Worm (Caenorhabditis elegans) whole organism, late embryonic: ENCODE measurements around the gene Y49F6B.20.

Experiments used
- C08G9.2 ChIP-seq: sonication (generic microtip); optimal IDR thresholded peaks from 2 replicates; lab custom pipeline; 2016; ENCODE audit warnings: mild to moderate bottlenecking, missing genetic modification characterization, moderate library complexity, missing compliant biosample characterization
- C38D4.7 ChIP-seq: fragments of 200-800 bp; sonication (Bioruptor generic); optimal IDR thresholded peaks from 2 replicates; lab custom pipeline; 2018; ENCODE audit warnings: mild to moderate bottlenecking, missing genetic modification characterization, moderate library complexity, missing compliant biosample characterization
- F13H6.1 ChIP-seq: sonication (generic microtip); optimal IDR thresholded peaks from 2 replicates; lab custom pipeline; 2016; ENCODE audit warnings: missing genetic modification characterization, missing compliant biosample characterization
- K09A11.1 ChIP-seq: sonication (generic microtip); optimal IDR thresholded peaks from 2 replicates; lab custom pipeline; 2017; ENCODE audit warnings: antibody characterized with exemption, mild to moderate bottlenecking, missing genetic modification characterization, missing compliant biosample characterization; ENCODE audit not compliant: insufficient read depth
- T23F11.4 ChIP-seq: fragments of 200-800 bp; sonication (Bioruptor generic); optimal IDR thresholded peaks from 2 replicates; lab custom pipeline; 2018; ENCODE audit warnings: mild to moderate bottlenecking, missing genetic modification characterization, missing compliant biosample characterization
- Y22D7AL.16 ChIP-seq: sonication (generic microtip); optimal IDR thresholded peaks from 2 replicates; lab custom pipeline; 2016; ENCODE audit warnings: missing genetic modification characterization, missing compliant biosample characterization
- ceh-14 ChIP-seq: sonication (generic microtip); optimal IDR thresholded peaks from 2 replicates; lab custom pipeline; 2016; ENCODE audit warnings: missing genotype, missing genetic modification characterization, missing compliant biosample characterization
- ceh-18 ChIP-seq: sonication (generic microtip); optimal IDR thresholded peaks from 2 replicates; lab custom pipeline; 2016; ENCODE audit warnings: missing genetic modification characterization, missing compliant biosample characterization
- ceh-19 ChIP-seq: fragments of 200-800 bp; sonication (Bioruptor generic); optimal IDR thresholded peaks from 2 replicates; lab custom pipeline; 2018; ENCODE audit warnings: mild to moderate bottlenecking, missing genetic modification characterization, missing compliant biosample characterization
- ceh-2 ChIP-seq: sonication (generic microtip); optimal IDR thresholded peaks from 2 replicates; lab custom pipeline; 2016; ENCODE audit warnings: missing genotype, missing genetic modification characterization, missing compliant biosample characterization
- ceh-30 ChIP-seq: fragments of 150-350 bp; optimal IDR thresholded peaks from 2 replicates; lab custom pipeline; 2014; ENCODE audit warnings: missing biosample characterization, missing genetic modification characterization
- ceh-31 ChIP-seq: sonication (generic microtip); optimal IDR thresholded peaks from 2 replicates; lab custom pipeline; 2016; ENCODE audit warnings: missing genetic modification characterization, missing compliant biosample characterization
- ceh-45 ChIP-seq: fragments of 200-800 bp; sonication (Bioruptor generic); IDR thresholded peaks from 2 replicates; pipeline ENCODE4 v1.3.6; 2022; ENCODE audit warnings: missing genetic modification reagents, missing genetic modification characterization, missing compliant biosample characterization
- ceh-48 ChIP-seq: sonication (generic microtip); optimal IDR thresholded peaks from 2 replicates; lab custom pipeline; 2016; ENCODE audit warnings: missing genetic modification characterization, inconsistent platforms, missing compliant biosample characterization
- ceh-6 ChIP-seq: fragments of 200-800 bp; sonication (Bioruptor generic); optimal IDR thresholded peaks from 2 replicates; lab custom pipeline; 2018; ENCODE audit warnings: mild to moderate bottlenecking, missing genetic modification characterization, missing compliant biosample characterization
- ceh-9 ChIP-seq: sonication (generic microtip); optimal IDR thresholded peaks from 2 replicates; lab custom pipeline; 2016; ENCODE audit warnings: mild to moderate bottlenecking, missing genetic modification characterization, inconsistent platforms, missing compliant biosample characterization
- che-1 ChIP-seq: sonication (generic microtip); optimal IDR thresholded peaks from 2 replicates; lab custom pipeline; 2016; ENCODE audit warnings: mild to moderate bottlenecking, missing genetic modification characterization, missing compliant biosample characterization
- dmd-4 ChIP-seq: sonication (generic microtip); optimal IDR thresholded peaks from 2 replicates; lab custom pipeline; 2016; ENCODE audit warnings: borderline replicate concordance, missing genetic modification characterization, missing compliant biosample characterization
- dve-1 ChIP-seq: sonication (generic microtip); optimal IDR thresholded peaks from 2 replicates; lab custom pipeline; 2017; ENCODE audit warnings: antibody characterized with exemption, mild to moderate bottlenecking, missing genetic modification characterization, missing compliant biosample characterization
- elt-2 ChIP-seq: sonication (generic microtip); optimal IDR thresholded peaks from 2 replicates; lab custom pipeline; 2016; ENCODE audit warnings: missing genetic modification reagents, missing genetic modification characterization, missing compliant biosample characterization
- ets-4 ChIP-seq: sonication (generic microtip); optimal IDR thresholded peaks from 2 replicates; lab custom pipeline; 2016; ENCODE audit warnings: missing genetic modification characterization, missing compliant biosample characterization
- fax-1 ChIP-seq: sonication (generic microtip); optimal IDR thresholded peaks from 2 replicates; lab custom pipeline; 2016; ENCODE audit warnings: missing genotype, missing genetic modification characterization, missing compliant biosample characterization
- gmeb-2 ChIP-seq: sonication (generic microtip); optimal IDR thresholded peaks from 2 replicates; lab custom pipeline; 2016; ENCODE audit warnings: missing genetic modification characterization, inconsistent platforms, missing compliant biosample characterization
- hlh-13 ChIP-seq: fragments of 200-800 bp; sonication (Bioruptor generic); optimal IDR thresholded peaks from 2 replicates; lab custom pipeline; 2018; ENCODE audit warnings: mild to moderate bottlenecking, missing genetic modification characterization, missing compliant biosample characterization
- hlh-15 ChIP-seq: sonication (generic microtip); optimal IDR thresholded peaks from 2 replicates; lab custom pipeline; 2016; ENCODE audit warnings: missing genetic modification characterization, missing compliant biosample characterization
- hlh-30 ChIP-seq: sonication (generic microtip); optimal IDR thresholded peaks from 2 replicates; lab custom pipeline; 2017; ENCODE audit warnings: antibody characterized with exemption, missing genetic modification characterization, missing compliant biosample characterization; ENCODE audit not compliant: insufficient read depth
- hlh-6 ChIP-seq: sonication (generic microtip); optimal IDR thresholded peaks from 2 replicates; lab custom pipeline; 2016; ENCODE audit warnings: missing genotype, missing genetic modification characterization, missing compliant biosample characterization
- lin-11 ChIP-seq: fragments of 200-800 bp; sonication (Bioruptor generic); optimal IDR thresholded peaks from 2 replicates; lab custom pipeline; 2018; ENCODE audit warnings: mild to moderate bottlenecking, missing genetic modification characterization, missing compliant biosample characterization
- madf-2 ChIP-seq: sonication (generic microtip); optimal IDR thresholded peaks from 2 replicates; lab custom pipeline; 2017; ENCODE audit warnings: missing genetic modification characterization, missing compliant biosample characterization
- nfya-1 ChIP-seq: sonication (generic microtip); optimal IDR thresholded peaks from 2 replicates; lab custom pipeline; 2017; ENCODE audit warnings: missing genetic modification characterization, mild to moderate bottlenecking, missing compliant biosample characterization, antibody characterized with exemption, moderate library complexity
- nhr-232 ChIP-seq: sonication (generic microtip); optimal IDR thresholded peaks from 2 replicates; lab custom pipeline; 2016; ENCODE audit warnings: missing genetic modification characterization, missing compliant biosample characterization
- odd-2 ChIP-seq: sonication (generic microtip); optimal IDR thresholded peaks from 2 replicates; lab custom pipeline; 2017; ENCODE audit warnings: antibody characterized with exemption, mild to moderate bottlenecking, missing genetic modification characterization, missing compliant biosample characterization
- pat-9 ChIP-seq: fragments of 200-800 bp; sonication (Bioruptor generic); optimal IDR thresholded peaks from 2 replicates; lab custom pipeline; 2018; ENCODE audit warnings: mild to moderate bottlenecking, missing genetic modification characterization, moderate library complexity, missing compliant biosample characterization
- pax-1 ChIP-seq: fragments of 150-350 bp; optimal IDR thresholded peaks from 2 replicates; lab custom pipeline; 2014; ENCODE audit warnings: missing biosample characterization, missing genetic modification characterization
- pha-2 ChIP-seq: sonication (generic microtip); optimal IDR thresholded peaks from 2 replicates; lab custom pipeline; 2017; ENCODE audit warnings: mild to moderate bottlenecking, missing genetic modification characterization, missing compliant biosample characterization
- pros-1 ChIP-seq: fragments of 150-350 bp; optimal IDR thresholded peaks from 2 replicates; lab custom pipeline; 2014; ENCODE audit warnings: missing biosample characterization, missing genetic modification reagents, missing genetic modification characterization
- ref-2 ChIP-seq: sonication (generic microtip); optimal IDR thresholded peaks from 2 replicates; lab custom pipeline; 2016; ENCODE audit warnings: missing genetic modification characterization, missing compliant biosample characterization
- rnt-1 ChIP-seq: sonication (generic microtip); optimal IDR thresholded peaks from 2 replicates; lab custom pipeline; 2016; ENCODE audit warnings: missing genetic modification characterization, missing compliant biosample characterization
- sdc-2 ChIP-seq: sonication (generic microtip); optimal IDR thresholded peaks from 2 replicates; lab custom pipeline; 2016; ENCODE audit warnings: missing genotype, missing genetic modification characterization, missing compliant biosample characterization
- sox-4 ChIP-seq: sonication (generic microtip); optimal IDR thresholded peaks from 2 replicates; lab custom pipeline; 2017; ENCODE audit warnings: mild to moderate bottlenecking, missing genetic modification characterization, inconsistent platforms, missing compliant biosample characterization
- tbx-2 ChIP-seq: sonication (generic microtip); optimal IDR thresholded peaks from 2 replicates; lab custom pipeline; 2016; ENCODE audit warnings: missing genetic modification characterization, missing compliant biosample characterization
- ttx-3 ChIP-seq: sonication (generic microtip); optimal IDR thresholded peaks from 2 replicates; lab custom pipeline; 2016; ENCODE audit warnings: missing genetic modification reagents, missing genetic modification characterization, missing compliant biosample characterization
- unc-3 ChIP-seq, 2 experiments: fragments of 200-800 bp in 1 of 2; sonication (Bioruptor generic) in 1 of 2; sonication (generic microtip) in 1 of 2; conservative IDR thresholded peaks in 1 of 2; optimal IDR thresholded peaks in 1 of 2; 2 replicates each; pipeline versions ENCODE4 v1.3.6 to Lab custom; 2016 to 2022; ENCODE audit warnings: missing compliant biosample characterization in 2 of 2, missing genetic modification characterization in 2 of 2, missing genetic modification reagents in 1 of 2
- unc-42 ChIP-seq: sonication (generic microtip); optimal IDR thresholded peaks from 2 replicates; lab custom pipeline; 2016; ENCODE audit warnings: missing genotype, missing genetic modification characterization, missing compliant biosample characterization
- unc-86 ChIP-seq: sonication (generic microtip); optimal IDR thresholded peaks from 2 replicates; lab custom pipeline; 2016; ENCODE audit warnings: missing genetic modification characterization, missing compliant biosample characterization
- zip-5 ChIP-seq: sonication (generic microtip); optimal IDR thresholded peaks from 2 replicates; lab custom pipeline; 2016; ENCODE audit warnings: missing genetic modification characterization, missing compliant biosample characterization

Gene Y49F6B.20

DNA sequence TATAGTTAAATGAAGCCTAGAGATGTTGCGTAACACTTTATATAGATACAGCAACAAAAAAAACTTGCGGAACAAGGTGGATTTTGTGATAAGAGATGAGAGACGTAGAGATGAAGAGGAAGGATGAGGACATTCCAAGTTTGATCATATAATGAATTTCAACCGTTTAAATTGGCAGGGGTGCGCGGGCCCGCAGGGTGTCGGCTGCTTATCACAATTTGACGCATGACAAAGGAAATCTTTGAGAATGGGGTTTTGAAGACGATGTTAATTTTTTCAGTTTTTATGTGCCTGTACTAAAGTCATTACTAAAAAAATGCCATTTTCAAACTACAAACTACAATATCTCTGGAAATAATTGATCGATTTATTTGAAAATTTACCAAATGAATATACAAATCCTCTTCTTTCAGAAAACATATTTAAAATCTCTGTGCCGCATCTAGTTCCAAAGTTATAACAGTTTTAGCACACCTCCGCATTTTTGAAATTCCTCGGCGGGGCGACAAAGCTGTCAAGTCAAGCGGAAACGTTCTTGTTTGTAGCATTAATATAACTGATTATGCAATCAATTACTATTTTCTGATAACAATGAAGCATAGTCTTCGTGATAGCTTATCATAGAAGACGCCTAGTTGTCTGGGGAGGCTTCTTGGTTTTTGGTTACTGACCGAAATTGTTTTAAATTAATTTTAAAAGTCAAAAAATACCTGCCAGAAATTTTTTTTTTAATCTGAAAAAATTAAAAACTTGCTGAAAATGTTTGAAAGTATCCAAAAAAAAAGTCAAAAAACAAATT, 30.4 kb downstream of the Y49F6B.20 start:
- TF ChIP-seq elt-2 (peak; percentile 39), ceh-18 (tag; lab: Kevin White, UChicago) (no peak), pax-1 (tag; lab: Kevin White, UChicago) (no peak), sdc-2 (tag; lab: Kevin White, UChicago) (no peak), F13H6.1 (tag; lab: Kevin White, UChicago) (no peak), dve-1 (tag; lab: Kevin White, UChicago) (no peak), ceh-48 (tag; lab: Kevin White, UChicago) (no peak)

- TF ChIP-seq ref-2 (tag; lab: Kevin White, UChicago) (no peak), unc-86 (tag; lab: Kevin White, UChicago) (no peak), fax-1 (peak; percentile 24), F13H6.1 (tag; lab: Kevin White, UChicago) (no peak), dmd-4 (tag; lab: Kevin White, UChicago) (peak; percentile 31), rnt-1 (tag; lab: Kevin White, UChicago) (no peak), zip-5 (no peak), hlh-30 (tag; lab: Kevin White, UChicago) (no peak), pros-1 (tag; lab: Kevin White, UChicago) (no peak), ceh-6 (GFP tag; lab: Kevin White, UChicago) (peak; percentile 64), odd-2 (tag; lab: Kevin White, UChicago) (no peak), hlh-15 (peak; percentile 20), T23F11.4 (peak; percentile 26), ceh-19 (GFP tag; lab: Kevin White, UChicago) (peak; percentile 16), nhr-232 (tag; lab: Kevin White, UChicago) (no peak), ets-4 (tag; lab: Kevin White, UChicago) (no peak), pat-9 (tag; lab: Kevin White, UChicago) (peak; percentile 29), gmeb-2 (peak; percentile 59), madf-2 (tag; lab: Kevin White, UChicago) (peak; percentile 19), lin-11 (tag; lab: Kevin White, UChicago) (peak; percentile 15), ceh-9 (tag; lab: Kevin White, UChicago) (peak; percentile 7), sox-4 (tag; lab: Kevin White, UChicago) (peak; percentile 62), ceh-14 (tag; lab: Kevin White, UChicago) (peak; percentile 47), ceh-45 (GFP tag; lab: Robert Waterston, UW) (0 out of 2 replicates have a peak, but pooled peaks have one; percentile 51), Y22D7AL.16 (tag; lab: Kevin White, UChicago) (peak; percentile 42), pha-2 (tag; lab: Kevin White, UChicago) (peak; percentile 56), hlh-13 (GFP tag; lab: Kevin White, UChicago) (peak; percentile 48), K09A11.1 (tag; lab: Kevin White, UChicago) (no peak), unc-42 (tag; lab: Kevin White, UChicago) (no peak), tbx-2 (tag; lab: Kevin White, UChicago) (peak; percentile 8), nfya-1 (no peak), ceh-30 (no peak), che-1 (tag; lab: Kevin White, UChicago) (peak; percentile 63), sdc-2 (tag; lab: Kevin White, UChicago) (peak; percentile 44), C38D4.7 (GFP tag; lab: Kevin White, UChicago) (peak; percentile 57), hlh-6 (peak; percentile 63), pax-1 (tag; lab: Kevin White, UChicago) (no peak), elt-2 (peak; percentile 97), dve-1 (tag; lab: Kevin White, UChicago) (peak; percentile 30), C08G9.2 (tag; lab: Kevin White, UChicago) (peak; percentile 12), ceh-2 (tag; lab: Kevin White, UChicago) (peak; percentile 40), ttx-3 (tag; lab: Kevin White, UChicago) (no peak), ceh-31 (tag; lab: Kevin White, UChicago) (no peak), unc-3 (GFP tag; conservative IDR thresholded peaks at IDR 0.05; lab: Robert Waterston, UW) (peak; percentile 56; the same call in 1 of the 2 replicates), unc-3 (tag; optimal IDR thresholded peaks at IDR 0.05; lab: Kevin White, UChicago) (no peak)
Measured at ce11 chrII:3439244-3439698, 31.2 kb downstream of the Y49F6B.20 start.
